Worm (Caenorhabditis elegans): Measurements from ENCODE around the gene wdr-46.

The wdr-46 gene

DNA sequence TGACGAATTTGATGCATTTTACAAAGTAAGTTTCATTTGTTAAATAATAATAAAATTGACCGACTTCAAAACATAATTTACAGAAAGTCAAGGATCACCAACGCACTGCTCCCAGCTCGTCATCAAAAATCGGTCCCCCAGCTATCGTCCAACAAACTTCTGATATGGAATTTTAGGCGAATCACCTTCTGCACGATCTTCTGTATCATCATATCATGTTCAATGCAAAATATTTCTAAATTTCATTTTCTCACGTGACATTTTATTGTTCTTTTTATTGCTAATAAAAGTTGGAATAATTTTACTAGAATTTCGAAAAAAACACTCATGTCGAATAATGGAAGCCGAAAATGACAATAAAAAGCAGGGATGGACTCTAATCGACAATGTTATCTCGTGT is 38.1 kb downstream of the wdr-46 start, which contains the start of gene acl-13:
Gene acl-13, plus strand, starts transcription at position 301 of the 400 bp plus-strand sequence.
- TF ChIP-seq rnt-1 (tag; optimal IDR thresholded peaks at IDR 0.05) (no peak), pros-1 (tag; optimal IDR thresholded peaks at IDR 0.05) (no peak), ceh-19 (GFP tag; optimal IDR thresholded peaks at IDR 0.05) (no peak), gmeb-2 (tag; optimal IDR thresholded peaks at IDR 0.05) (no peak), T23F11.4 (GFP tag; optimal IDR thresholded peaks at IDR 0.05) (no peak), unc-55 (GFP tag; optimal IDR thresholded peaks at IDR 0.05) (no peak), pag-3 (tag; optimal IDR thresholded peaks at IDR 0.05; ENCODE audit: borderline replicate concordance) (no peak), ref-2 (tag; optimal IDR thresholded peaks at IDR 0.05) (no peak), lim-6 (tag; optimal IDR thresholded peaks at IDR 0.05) (no peak), ceh-18 (tag; optimal IDR thresholded peaks at IDR 0.05) (no peak), tbx-2 (tag; optimal IDR thresholded peaks at IDR 0.05) (no peak), elt-2 (tag; optimal IDR thresholded peaks at IDR 0.05) (no peak), nfya-1 (tag; optimal IDR thresholded peaks at IDR 0.05) (no peak), ceh-48 (tag; optimal IDR thresholded peaks at IDR 0.05) (no peak), pha-4 (tag; optimal IDR thresholded peaks at IDR 0.05) (no peak)

DNA sequence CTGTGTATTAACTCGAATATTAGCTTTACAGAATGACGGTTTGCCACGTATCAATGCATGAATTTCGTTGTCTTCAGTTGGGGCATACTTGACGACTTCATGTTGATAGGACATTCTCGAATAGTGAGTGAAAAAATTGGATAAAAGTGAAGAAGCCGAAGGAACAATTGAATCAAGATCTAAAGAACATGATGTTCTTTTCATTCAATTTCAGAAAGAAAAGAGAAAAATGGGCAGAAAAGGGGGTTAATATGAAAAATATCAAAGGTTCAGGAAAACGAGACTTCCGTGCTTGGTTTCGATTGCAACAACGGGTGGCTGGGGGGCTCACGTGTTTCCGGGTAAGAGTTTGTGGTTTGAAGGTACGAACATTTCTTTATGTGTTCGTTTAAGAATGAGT is 42.5 kb downstream of the wdr-46 start:
- no peak for TF ChIP-seq ceh-31 (tag; optimal IDR thresholded peaks at IDR 0.05)
- no peak for TF ChIP-seq ahr-1 (tag; optimal IDR thresholded peaks at IDR 0.05)
- TF ChIP-seq ceh-30 (tag; optimal IDR thresholded peaks at IDR 0.05), result no peak
- no peak for TF ChIP-seq ttx-3 (tag; optimal IDR thresholded peaks at IDR 0.05)
- TF ChIP-seq C38D4.7 (GFP tag; optimal IDR thresholded peaks at IDR 0.05), result no peak
- TF ChIP-seq elt-2 (tag; optimal IDR thresholded peaks at IDR 0.05), result no peak
- no peak for TF ChIP-seq ceh-24 (tag; optimal IDR thresholded peaks at IDR 0.05)
- TF ChIP-seq hlh-13 (GFP tag; optimal IDR thresholded peaks at IDR 0.05), result no peak
- no peak for TF ChIP-seq unc-55 (GFP tag; optimal IDR thresholded peaks at IDR 0.05)
- no peak for TF ChIP-seq sox-2 (GFP tag; IDR thresholded peaks at IDR 0.05)
- no peak for TF ChIP-seq unc-42 (tag; optimal IDR thresholded peaks at IDR 0.05)
- TF ChIP-seq T23F11.4 (GFP tag; optimal IDR thresholded peaks at IDR 0.05), result no peak
- no peak for TF ChIP-seq ets-4 (tag; optimal IDR thresholded peaks at IDR 0.05)
- TF ChIP-seq K02D7.2 (tag; optimal IDR thresholded peaks at IDR 0.05), result no peak
- TF ChIP-seq nfya-1 (tag; optimal IDR thresholded peaks at IDR 0.05), result no peak
- TF ChIP-seq unc-86 (tag; optimal IDR thresholded peaks at IDR 0.05), result no peak
- no peak for TF ChIP-seq lin-11 (tag; optimal IDR thresholded peaks at IDR 0.05)
- no peak for TF ChIP-seq ama-1 (optimal IDR thresholded peaks at IDR 0.05)
- TF ChIP-seq tbx-7 (tag; optimal IDR thresholded peaks at IDR 0.05), result no peak

DNA sequence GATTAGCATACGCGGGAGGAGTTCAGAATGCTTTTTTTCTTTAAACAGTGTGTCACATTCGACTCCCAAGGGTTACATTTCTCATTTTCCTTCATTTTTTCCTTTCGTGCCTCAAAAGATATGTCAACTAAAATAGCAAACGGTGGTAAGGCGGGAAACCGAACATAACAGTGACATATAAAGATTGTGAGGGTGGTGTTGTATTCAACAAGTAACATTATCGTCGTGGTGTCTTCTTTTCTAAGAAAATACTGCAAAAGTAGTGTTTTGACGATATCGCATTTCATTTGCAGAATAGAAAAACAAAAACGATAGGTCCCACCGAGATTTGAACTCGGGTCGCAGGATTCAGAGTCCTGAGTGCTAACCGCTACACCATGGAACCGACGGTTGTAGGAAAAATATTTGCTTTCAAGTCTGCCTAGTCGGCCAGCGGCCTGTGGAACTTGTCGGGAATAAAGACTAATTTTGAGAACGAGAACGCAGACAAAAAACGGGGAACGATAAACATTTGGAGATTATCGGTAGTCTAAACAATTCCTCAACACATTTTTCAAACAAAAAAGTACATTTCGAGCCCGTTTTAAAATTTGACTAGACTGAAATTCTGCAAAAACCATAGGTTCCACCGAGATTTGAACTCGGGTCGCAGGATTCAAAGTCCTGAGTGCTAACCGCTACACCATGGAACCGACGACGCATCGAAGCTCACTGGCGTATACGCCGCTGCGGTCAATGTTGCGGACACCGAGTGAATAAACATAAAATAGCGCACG is 44.8 kb downstream of the wdr-46 start:
- TF ChIP-seq ceh-24 (tag; optimal IDR thresholded peaks at IDR 0.05) (no peak), ceh-30 (tag; optimal IDR thresholded peaks at IDR 0.05) (no peak), hlh-6 (tag; optimal IDR thresholded peaks at IDR 0.05) (peak; percentile 44), unc-42 (tag; optimal IDR thresholded peaks at IDR 0.05) (no peak), odd-2 (tag; optimal IDR thresholded peaks at IDR 0.05) (no peak), npax-4 (tag; optimal IDR thresholded peaks at IDR 0.05) (no peak), C38D4.7 (GFP tag; optimal IDR thresholded peaks at IDR 0.05) (peak; percentile 40), ceh-6 (GFP tag; optimal IDR thresholded peaks at IDR 0.05) (no peak), ceh-14 (tag; optimal IDR thresholded peaks at IDR 0.05) (no peak), ceh-9 (tag; optimal IDR thresholded peaks at IDR 0.05) (no peak), lim-6 (tag; optimal IDR thresholded peaks at IDR 0.05) (no peak), elt-4 (tag; optimal IDR thresholded peaks at IDR 0.05) (no peak), pax-1 (tag; optimal IDR thresholded peaks at IDR 0.05) (no peak), eyg-1 (tag; optimal IDR thresholded peaks at IDR 0.05) (no peak), syd-9 (tag; optimal IDR thresholded peaks at IDR 0.05) (no peak), pag-3 (tag; optimal IDR thresholded peaks at IDR 0.05; ENCODE audit: borderline replicate concordance) (no peak), nfya-1 (tag; optimal IDR thresholded peaks at IDR 0.05) (no peak), che-1 (tag; optimal IDR thresholded peaks at IDR 0.05) (peak; percentile 34), C08G9.2 (tag; optimal IDR thresholded peaks at IDR 0.05) (no peak), sox-2 (GFP tag; IDR thresholded peaks at IDR 0.05) (no peak), hlh-13 (GFP tag; optimal IDR thresholded peaks at IDR 0.05) (peak; percentile 31), madf-2 (tag; optimal IDR thresholded peaks at IDR 0.05) (no peak), ceh-45 (GFP tag; IDR thresholded peaks at IDR 0.05) (no peak), ceh-19 (GFP tag; optimal IDR thresholded peaks at IDR 0.05) (peak; percentile 46), ets-4 (tag; optimal IDR thresholded peaks at IDR 0.05) (no peak), pat-9 (tag; optimal IDR thresholded peaks at IDR 0.05) (no peak), ceh-48 (tag; optimal IDR thresholded peaks at IDR 0.05) (no peak), mec-3 (tag; optimal IDR thresholded peaks at IDR 0.05; ENCODE audit: borderline replicate concordance) (no peak), gmeb-2 (tag; optimal IDR thresholded peaks at IDR 0.05) (no peak), ceh-34 (tag; optimal IDR thresholded peaks at IDR 0.05) (no peak)
